Worm (Caenorhabditis elegans): ENCODE results near the gene spc-1.

spc-1 gene

ce11 chrX:3152361-3152760 lies 25.5 kb upstream of the spc-1 start, which contains the start of gene bbln-1:
Gene bbln-1, minus strand, starts transcription at chrX:3152461.
- TF ChIP-seq ztf-23 (GFP tag; IDR thresholded peaks at IDR 0.05): no peak
- no peak for TF ChIP-seq med-1 (GFP tag; optimal IDR thresholded peaks at IDR 0.05; ENCODE audit: insufficient read depth)
- no peak for TF ChIP-seq flt-1 (GFP tag; IDR thresholded peaks at IDR 0.05)
- no peak for TF ChIP-seq T22C8.4 (GFP tag; IDR thresholded peaks at IDR 0.05)
- no peak for TF ChIP-seq ztf-29 (GFP tag; IDR thresholded peaks at IDR 0.05)
- no peak for TF ChIP-seq cog-1 (tag; optimal IDR thresholded peaks at IDR 0.05)

- TF ChIP-seq T22C8.4 (GFP tag; IDR thresholded peaks at IDR 0.05) (no peak), klf-2 (GFP tag; conservative IDR thresholded peaks at IDR 0.05) (no peak), cog-1 (tag; optimal IDR thresholded peaks at IDR 0.05) (no peak), ztf-23 (GFP tag; IDR thresholded peaks at IDR 0.05) (no peak), flt-1 (GFP tag; IDR thresholded peaks at IDR 0.05) (no peak), ref-1 (GFP tag; conservative IDR thresholded peaks at IDR 0.05) (no peak), ztf-29 (GFP tag; IDR thresholded peaks at IDR 0.05) (no peak), tab-1 (GFP tag; IDR thresholded peaks at IDR 0.05) (no peak), med-1 (GFP tag; optimal IDR thresholded peaks at IDR 0.05; ENCODE audit: insufficient read depth) (no peak)
Observed at ce11 chrX:3145265-3145664, 18.4 kb upstream of the spc-1 start, which contains the start of gene C15C7.4. Gene C15C7.4, plus strand, starts transcription at chrX:3145565.

ce11 chrX:3141704-3142103 lies 14.8 kb upstream of the spc-1 start:
- TF ChIP-seq med-1 (GFP tag; optimal IDR thresholded peaks at IDR 0.05; ENCODE audit: insufficient read depth): no peak
- no peak for TF ChIP-seq ztf-29 (GFP tag; IDR thresholded peaks at IDR 0.05)
- no peak for TF ChIP-seq flt-1 (GFP tag; IDR thresholded peaks at IDR 0.05)
- no peak for TF ChIP-seq ztf-23 (GFP tag; IDR thresholded peaks at IDR 0.05)
- TF ChIP-seq T22C8.4 (GFP tag; IDR thresholded peaks at IDR 0.05): no peak
- no peak for TF ChIP-seq tab-1 (GFP tag; IDR thresholded peaks at IDR 0.05)
- TF ChIP-seq klf-2 (GFP tag; conservative IDR thresholded peaks at IDR 0.05): no peak
- TF ChIP-seq ref-1 (GFP tag; conservative IDR thresholded peaks at IDR 0.05): no peak

- TF ChIP-seq T22C8.4 (GFP tag; IDR thresholded peaks at IDR 0.05): no peak
- no peak for TF ChIP-seq ztf-23 (GFP tag; IDR thresholded peaks at IDR 0.05)
- TF ChIP-seq med-1 (GFP tag; optimal IDR thresholded peaks at IDR 0.05; ENCODE audit: insufficient read depth): no peak
- TF ChIP-seq cog-1 (tag; optimal IDR thresholded peaks at IDR 0.05): no peak
- no peak for TF ChIP-seq tab-1 (GFP tag; IDR thresholded peaks at IDR 0.05)
- TF ChIP-seq klf-2 (GFP tag; conservative IDR thresholded peaks at IDR 0.05): no peak
- TF ChIP-seq ztf-29 (GFP tag; IDR thresholded peaks at IDR 0.05): no peak
- no peak for TF ChIP-seq ref-1 (GFP tag; conservative IDR thresholded peaks at IDR 0.05)
- TF ChIP-seq flt-1 (GFP tag; IDR thresholded peaks at IDR 0.05): no peak
Observed at ce11 chrX:3139516-3140301, 12.8 kb upstream of the spc-1 start.

- TF ChIP-seq T22C8.4 (GFP tag; IDR thresholded peaks at IDR 0.05) (no peak), ztf-29 (GFP tag; IDR thresholded peaks at IDR 0.05) (no peak), med-1 (GFP tag; optimal IDR thresholded peaks at IDR 0.05; ENCODE audit: insufficient read depth) (no peak), tab-1 (GFP tag; IDR thresholded peaks at IDR 0.05) (no peak), klf-2 (GFP tag; conservative IDR thresholded peaks at IDR 0.05) (no peak), ztf-23 (GFP tag; IDR thresholded peaks at IDR 0.05) (no peak), cog-1 (tag; optimal IDR thresholded peaks at IDR 0.05) (no peak), ref-1 (GFP tag; conservative IDR thresholded peaks at IDR 0.05) (no peak), flt-1 (GFP tag; IDR thresholded peaks at IDR 0.05) (no peak)
Observed at ce11 chrX:3135186-3135585, 8.3 kb upstream of the spc-1 start, which contains the start of gene K10B3.1. Gene K10B3.1, plus strand, starts transcription at chrX:3135486.

ce11 chrX:3127626-3128142 lies 805 bp upstream of the spc-1 start:
- peak; percentile 88 for TF ChIP-seq flt-1 (GFP tag; IDR thresholded peaks at IDR 0.05)
- TF ChIP-seq ref-1 (GFP tag; conservative IDR thresholded peaks at IDR 0.05): no peak
- no peak for TF ChIP-seq med-1 (GFP tag; optimal IDR thresholded peaks at IDR 0.05; ENCODE audit: insufficient read depth)
- peak; percentile 81 for TF ChIP-seq cog-1 (tag; optimal IDR thresholded peaks at IDR 0.05)
- TF ChIP-seq ztf-29 (GFP tag; IDR thresholded peaks at IDR 0.05): no peak
- peak; percentile 48; the same call in 1 of the 2 replicates for TF ChIP-seq T22C8.4 (GFP tag; IDR thresholded peaks at IDR 0.05)
- 0 out of 2 replicates have a peak, but pooled peaks have one; percentile 61 for TF ChIP-seq ztf-23 (GFP tag; IDR thresholded peaks at IDR 0.05)
- no peak; the same call in 1 of the 2 replicates for TF ChIP-seq klf-2 (GFP tag; conservative IDR thresholded peaks at IDR 0.05)
- TF ChIP-seq tab-1 (GFP tag; IDR thresholded peaks at IDR 0.05): peak; percentile 78

ce11 chrX:3126233-3126632 lies 646 bp downstream of the spc-1 start:
- TF ChIP-seq ref-1 (GFP tag; conservative IDR thresholded peaks at IDR 0.05): no peak
- TF ChIP-seq ztf-23 (GFP tag; IDR thresholded peaks at IDR 0.05): no peak
- TF ChIP-seq cog-1 (tag; optimal IDR thresholded peaks at IDR 0.05): no peak
- no peak for TF ChIP-seq tab-1 (GFP tag; IDR thresholded peaks at IDR 0.05)
- TF ChIP-seq klf-2 (GFP tag; conservative IDR thresholded peaks at IDR 0.05): no peak
- TF ChIP-seq med-1 (GFP tag; optimal IDR thresholded peaks at IDR 0.05; ENCODE audit: insufficient read depth): no peak
- no peak for TF ChIP-seq ztf-29 (GFP tag; IDR thresholded peaks at IDR 0.05)
- no peak for TF ChIP-seq flt-1 (GFP tag; IDR thresholded peaks at IDR 0.05)
- no peak for TF ChIP-seq T22C8.4 (GFP tag; IDR thresholded peaks at IDR 0.05)

ce11 chrX:3119606-3120005 lies 7.3 kb downstream of the spc-1 start:
- TF ChIP-seq ztf-29 (GFP tag; IDR thresholded peaks at IDR 0.05) (no peak), cog-1 (tag; optimal IDR thresholded peaks at IDR 0.05) (no peak), flt-1 (GFP tag; IDR thresholded peaks at IDR 0.05) (no peak), T22C8.4 (GFP tag; IDR thresholded peaks at IDR 0.05) (no peak), tab-1 (GFP tag; IDR thresholded peaks at IDR 0.05) (no peak), klf-2 (GFP tag; conservative IDR thresholded peaks at IDR 0.05) (no peak), ref-1 (GFP tag; conservative IDR thresholded peaks at IDR 0.05) (no peak), ztf-23 (GFP tag; IDR thresholded peaks at IDR 0.05) (no peak)

- TF ChIP-seq cog-1 (tag; optimal IDR thresholded peaks at IDR 0.05): no peak
Observed at ce11 chrX:3118596-3119287, 8.1 kb downstream of the spc-1 start.
